Fruit fly (Drosophila melanogaster) whole organism, embryonic: ENCODE data around the gene Npc2g.

Source experiments
- Atf6 ChIP-seq: fragments of 200-800 bp; sonication (Bioruptor generic); IDR thresholded peaks from 2 replicates; pipeline ENCODE4 v1.3.6; 2022; ENCODE audit warnings: missing biosample characterization, missing genetic modification characterization
- B-H1 ChIP-seq: fragments of 200-800 bp; sonication (Bioruptor generic); IDR thresholded peaks from 3 replicates; pipeline ENCODE4 v1.3.6; 2022; ENCODE audit warnings: missing biosample characterization, missing genetic modification characterization
- BEAF-32 ChIP-seq: fragments of 200-800 bp; sonication (Bioruptor generic); optimal IDR thresholded peaks from 3 replicates; lab custom pipeline; 2017; ENCODE audit warnings: missing biosample characterization, missing genetic modification characterization, mild to moderate bottlenecking, moderate library complexity, missing genetic modification reagents
- CG10147 ChIP-seq: fragments of 200-800 bp; sonication (Bioruptor generic); optimal IDR thresholded peaks from 2 replicates; lab custom pipeline; 2019; ENCODE audit warnings: missing biosample characterization, mild to moderate bottlenecking, missing genetic modification characterization, moderate library complexity
- CG10209 ChIP-seq: fragments of 200-800 bp; sonication (Bioruptor generic); optimal IDR thresholded peaks from 3 replicates; lab custom pipeline; 2017; ENCODE audit warnings: missing biosample characterization, mild to moderate bottlenecking, missing genetic modification characterization, missing genetic modification reagents
- CG10543 ChIP-seq: fragments of 200-800 bp; sonication (Bioruptor generic); optimal IDR thresholded peaks from 3 replicates; lab custom pipeline; 2017; ENCODE audit warnings: missing biosample characterization, mild to moderate bottlenecking, missing genetic modification characterization, moderate library complexity
- CG12236 ChIP-seq: fragments of 200-800 bp; sonication (Bioruptor generic); optimal IDR thresholded peaks from 2 replicates; lab custom pipeline; 2016; ENCODE audit warnings: missing biosample characterization, missing genetic modification characterization
- CG13624 ChIP-seq: fragments of 200-800 bp; sonication (Bioruptor generic); optimal IDR thresholded peaks from 2 replicates; lab custom pipeline; 2016; ENCODE audit warnings: missing biosample characterization, missing genetic modification characterization
- CG16863 ChIP-seq: fragments of 200-800 bp; sonication (Bioruptor generic); optimal IDR thresholded peaks from 3 replicates; lab custom pipeline; 2016; ENCODE audit warnings: missing biosample characterization, missing genetic modification characterization
- CG17802 ChIP-seq: fragments of 200-800 bp; sonication (Bioruptor generic); optimal IDR thresholded peaks from 2 replicates; lab custom pipeline; 2018; ENCODE audit warnings: missing biosample characterization, mild to moderate bottlenecking, missing genetic modification characterization, moderate library complexity
- CG2129 ChIP-seq: fragments of 200-800 bp; sonication (Bioruptor generic); IDR thresholded peaks from 2 replicates; pipeline ENCODE4 v1.3.6; 2022; ENCODE audit warnings: missing biosample characterization, missing genetic modification characterization; ENCODE audit not compliant: partially characterized antibody
- CG3281 ChIP-seq: fragments of 200-800 bp; sonication (Bioruptor generic); optimal IDR thresholded peaks from 3 replicates; lab custom pipeline; 2017; ENCODE audit warnings: missing biosample characterization, mild to moderate bottlenecking, missing genetic modification characterization
- CG34422 ChIP-seq: fragments of 200-800 bp; sonication (Bioruptor generic); IDR thresholded peaks from 3 replicates; pipeline ENCODE4 v1.3.6; 2022; ENCODE audit warnings: missing biosample characterization, missing genetic modification characterization
- CG4820 ChIP-seq: fragments of 200-800 bp; sonication (Bioruptor generic); optimal IDR thresholded peaks from 3 replicates; lab custom pipeline; 2016; ENCODE audit warnings: missing biosample characterization, missing genetic modification characterization
- CG4854 ChIP-seq: fragments of 200-800 bp; sonication (Bioruptor generic); optimal IDR thresholded peaks from 2 replicates; lab custom pipeline; 2016; ENCODE audit warnings: missing biosample characterization, missing genetic modification characterization, inconsistent platforms
- CG5953 ChIP-seq: fragments of 200-800 bp; sonication (Bioruptor generic); IDR thresholded peaks from 2 replicates; pipeline ENCODE4 v1.3.6; 2022; ENCODE audit warnings: missing biosample characterization, missing genetic modification characterization
- CG8388 ChIP-seq: fragments of 200-800 bp; sonication (Bioruptor generic); optimal IDR thresholded peaks from 2 replicates; lab custom pipeline; 2019; ENCODE audit warnings: missing biosample characterization, mild to moderate bottlenecking, missing genetic modification characterization, moderate library complexity
- CG9215 ChIP-seq: fragments of 200-800 bp; sonication (Bioruptor generic); IDR thresholded peaks from 2 replicates; pipeline ENCODE4 v1.3.6; 2022; ENCODE audit warnings: missing biosample characterization, missing genetic modification characterization
- Chrac-16 ChIP-seq: fragments of 200-800 bp; sonication (Bioruptor generic); optimal IDR thresholded peaks from 3 replicates; lab custom pipeline; 2016; ENCODE audit warnings: missing biosample characterization, missing genetic modification characterization
- D19A ChIP-seq: fragments of 200-800 bp; optimal IDR thresholded peaks from 3 replicates; lab custom pipeline; 2019; ENCODE audit warnings: missing biosample characterization, mild to moderate bottlenecking, missing genetic modification characterization, moderate library complexity
- Deaf1 ChIP-seq: fragments of 200-800 bp; optimal IDR thresholded peaks from 3 replicates; lab custom pipeline; 2019; ENCODE audit warnings: missing biosample characterization, mild to moderate bottlenecking, missing genetic modification characterization, moderate library complexity
- Dfd ChIP-seq, 2 experiments: fragments of >200 bp; optimal IDR thresholded peaks; 2 replicates each; lab custom pipeline; 2017; ENCODE audit warnings: missing biosample characterization in 2 of 2, missing genetic modification characterization in 2 of 2
- Ets65A ChIP-seq: fragments of 200-800 bp; sonication (Bioruptor generic); peaks from one replicate; lab custom pipeline; 2016; ENCODE audit warnings: missing biosample characterization, missing genetic modification characterization
- H15 ChIP-seq: fragments of 200-800 bp; sonication (Bioruptor generic); IDR thresholded peaks from 3 replicates; pipeline ENCODE4 v1.3.6; 2022; ENCODE audit warnings: missing biosample characterization, missing genetic modification characterization
- H2.0 ChIP-seq: fragments of 200-800 bp; sonication (Bioruptor generic); IDR thresholded peaks from 2 replicates; pipeline ENCODE4 v1.3.6; 2022; ENCODE audit warnings: missing biosample characterization, missing genetic modification characterization
- Lhr ChIP-seq: fragments of 200-800 bp; sonication (Bioruptor generic); optimal IDR thresholded peaks from 3 replicates; lab custom pipeline; 2017; ENCODE audit warnings: mild to moderate bottlenecking, missing biosample characterization, missing genetic modification reagents, missing genetic modification characterization
- Lpt ChIP-seq: fragments of >200 bp; optimal IDR thresholded peaks from 2 replicates; lab custom pipeline; 2018; ENCODE audit warnings: missing biosample characterization, missing genetic modification characterization
- Meics ChIP-seq: fragments of 200-800 bp; sonication (Bioruptor generic); optimal IDR thresholded peaks from 2 replicates; lab custom pipeline; 2017; ENCODE audit warnings: missing biosample characterization, mild to moderate bottlenecking, missing genetic modification characterization
- Mes4 ChIP-seq: fragments of 200-800 bp; sonication (Bioruptor generic); optimal IDR thresholded peaks from 2 replicates; lab custom pipeline; 2016; ENCODE audit warnings: missing biosample characterization, missing genetic modification characterization
- Nf-YA ChIP-seq: fragments of 200-800 bp; sonication (Bioruptor generic); IDR thresholded peaks from 2 replicates; pipeline ENCODE4 v1.3.6; 2022; ENCODE audit warnings: missing biosample characterization, missing genetic modification characterization
- Sin3A ChIP-seq: fragments of >200 bp; optimal IDR thresholded peaks from 2 replicates; lab custom pipeline; 2018
- TFAM ChIP-seq: fragments of 200-800 bp; sonication (Bioruptor generic); optimal IDR thresholded peaks from 2 replicates; lab custom pipeline; 2017; ENCODE audit warnings: missing biosample characterization, missing genetic modification characterization, inconsistent platforms
- Tbp ChIP-seq: fragments of >200 bp; optimal IDR thresholded peaks from 2 replicates; lab custom pipeline; 2018; ENCODE audit warnings: missing biosample characterization, missing genetic modification characterization
- abd-A ChIP-seq: fragments of 200-800 bp; sonication (Bioruptor generic); optimal IDR thresholded peaks from 3 replicates; lab custom pipeline; 2019; ENCODE audit warnings: missing biosample characterization, mild to moderate bottlenecking, missing genetic modification characterization, moderate library complexity
- bowl ChIP-seq: fragments of 200-800 bp; sonication (Bioruptor generic); IDR thresholded peaks from 2 replicates; pipeline ENCODE4 v1.3.6; 2022; ENCODE audit warnings: missing biosample characterization, missing genetic modification characterization
- cad ChIP-seq: fragments of >200 bp; optimal IDR thresholded peaks from 2 replicates; lab custom pipeline; 2017; ENCODE audit warnings: missing biosample characterization, missing genetic modification characterization
- cg ChIP-seq: fragments of 200-800 bp; sonication (Bioruptor generic); optimal IDR thresholded peaks from 3 replicates; lab custom pipeline; 2019; ENCODE audit warnings: missing biosample characterization, mild to moderate bottlenecking, missing genetic modification characterization, moderate library complexity
- crp ChIP-seq, 2 experiments: fragments of 200-800 bp; sonication (Bioruptor generic); optimal IDR thresholded peaks; 2 replicates in 1 of 2; 3 replicates in 1 of 2; lab custom pipeline; 2017; ENCODE audit warnings: missing biosample characterization in 2 of 2, missing genetic modification characterization in 2 of 2, mild to moderate bottlenecking in 1 of 2, moderate library complexity in 1 of 2
- dpn ChIP-seq, 2 experiments: fragments of 200-800 bp; sonication (Bioruptor generic); optimal IDR thresholded peaks; 3 replicates each; lab custom pipeline; 2016; ENCODE audit warnings: missing biosample characterization in 2 of 2, missing genetic modification characterization in 2 of 2
- ems ChIP-seq: fragments of 200-800 bp; sonication (Bioruptor generic); optimal IDR thresholded peaks from 3 replicates; lab custom pipeline; 2016; ENCODE audit warnings: missing biosample characterization, missing genetic modification characterization
- ewg ChIP-seq: fragments of 200-800 bp; sonication (Bioruptor generic); optimal IDR thresholded peaks from 3 replicates; lab custom pipeline; 2017; ENCODE audit warnings: mild to moderate bottlenecking, missing biosample characterization, missing genetic modification reagents, missing genetic modification characterization
- gce ChIP-seq: fragments of 200-800 bp; sonication (Bioruptor generic); IDR thresholded peaks from 3 replicates; pipeline ENCODE4 v1.3.6; 2022; ENCODE audit warnings: missing biosample characterization, missing genetic modification characterization
- ind ChIP-seq: fragments of 200-800 bp; sonication (Bioruptor generic); optimal IDR thresholded peaks from 3 replicates; lab custom pipeline; 2016; ENCODE audit warnings: missing biosample characterization, missing genetic modification characterization
- jumu ChIP-seq: fragments of 200-800 bp; sonication (Bioruptor generic); optimal IDR thresholded peaks from 3 replicates; lab custom pipeline; 2016; ENCODE audit warnings: missing biosample characterization, missing genetic modification characterization
- otp ChIP-seq: fragments of 200-800 bp; sonication (Bioruptor generic); IDR thresholded peaks from 3 replicates; pipeline ENCODE4, ENCODE4 v1.3.6; 2022; ENCODE audit warnings: missing biosample characterization, missing genetic modification characterization
- pita ChIP-seq: fragments of 200-800 bp; sonication (Bioruptor generic); optimal IDR thresholded peaks from 2 replicates; lab custom pipeline; 2017; ENCODE audit warnings: missing biosample characterization, mild to moderate bottlenecking, missing genetic modification characterization
- psq ChIP-seq: fragments of 200-800 bp; sonication (Bioruptor generic); optimal IDR thresholded peaks from 2 replicates; lab custom pipeline; 2017; ENCODE audit warnings: missing biosample characterization, missing genetic modification characterization
- repo ChIP-seq: fragments of 200-800 bp; sonication (Bioruptor generic); optimal IDR thresholded peaks from 2 replicates; lab custom pipeline; 2016; ENCODE audit warnings: missing biosample characterization, missing genetic modification characterization
- sd ChIP-seq: fragments of 200-800 bp; sonication (Bioruptor generic); optimal IDR thresholded peaks from 3 replicates; lab custom pipeline; 2018; ENCODE audit warnings: missing biosample characterization, mild to moderate bottlenecking, missing genetic modification characterization, moderate library complexity
- sens ChIP-seq: fragments of 200-800 bp; sonication (Bioruptor generic); peaks from one replicate; lab custom pipeline; 2016; ENCODE audit warnings: missing biosample characterization, missing genetic modification characterization
- so ChIP-seq: fragments of 200-800 bp; sonication (Bioruptor generic); IDR thresholded peaks from 3 replicates; pipeline ENCODE4 v1.3.6; 2022; ENCODE audit warnings: missing biosample characterization, missing genetic modification characterization
- tna ChIP-seq: fragments of 200-800 bp; sonication (Bioruptor generic); IDR thresholded peaks from 2 replicates; pipeline ENCODE4 v1.3.6; 2022; ENCODE audit warnings: missing biosample characterization, missing genetic modification characterization; ENCODE audit not compliant: partially characterized antibody
- usp ChIP-seq: fragments of >200 bp; optimal IDR thresholded peaks from 2 replicates; lab custom pipeline; 2017; ENCODE audit warnings: missing biosample characterization, missing genetic modification characterization
- z ChIP-seq: fragments of 200-800 bp; sonication (Bioruptor generic); IDR thresholded peaks from 3 replicates; pipeline ENCODE4 v1.3.6; 2022; ENCODE audit warnings: missing biosample characterization, missing genetic modification characterization

Gene Npc2g

dm6 chr3R:30709270-30709669 is 35.8 kb downstream of the Npc2g start (continued):
- TF ChIP-seq CG16863 (GFP tag; lab: Kevin White, UChicago) (no peak), CG34422 (GFP tag; lab: Robert Waterston, UW) (no peak), CG10543 (GFP tag; lab: Kevin White, UChicago) (no peak), sens (peak; percentile 74), Deaf1 (no peak), ewg (GFP tag; lab: Kevin White, UChicago) (no peak), CG4820 (GFP tag; lab: Kevin White, UChicago) (peak; percentile 3), sd (tag; lab: Kevin White, UChicago) (no peak), CG2129 (no peak), usp (GFP tag; lab: Kevin White, UChicago) (no peak), dpn (GFP tag; optimal IDR thresholded peaks at IDR 0.05; lab: Kevin White, UChicago) (no peak), Atf6 (GFP tag; lab: Robert Waterston, UW) (no peak), CG12236 (no peak), so (no peak), B-H1 (GFP tag; lab: Robert Waterston, UW) (no peak), jumu (GFP tag; lab: Kevin White, UChicago) (no peak), Sin3A (lab: Kevin White, UChicago) (no peak), CG17802 (tag; lab: Kevin White, UChicago) (no peak), Meics (peak; percentile 23), TFAM (GFP tag; lab: Kevin White, UChicago) (no peak), ind (GFP tag; lab: Kevin White, UChicago) (no peak), cad (GFP tag; lab: Kevin White, UChicago) (no peak), pita (no peak), CG3281 (peak; percentile 6), bowl (GFP tag; lab: Robert Waterston, UW) (no peak), BEAF-32 (GFP tag; lab: Kevin White, UChicago) (no peak), H2.0 (GFP tag; lab: Robert Waterston, UW) (0 out of 2 replicates have a peak, but pooled peaks have one; percentile 29), repo (no peak), otp (GFP tag; lab: Robert Waterston, UW) (no peak), CG5953 (GFP tag; lab: Robert Waterston, UW) (no peak), H15 (GFP tag; lab: Robert Waterston, UW) (no peak), gce (GFP tag; lab: Robert Waterston, UW) (no peak), psq (GFP tag; lab: Kevin White, UChicago) (no peak), Ets65A (GFP tag; lab: Kevin White, UChicago) (peak; percentile 77), Nf-YA (GFP tag; lab: Robert Waterston, UW) (no peak), ems (no peak), CG10147 (GFP tag; lab: Kevin White, UChicago) (no peak), Lpt (GFP tag; lab: Kevin White, UChicago) (no peak), Mes4 (no peak), Tbp (GFP tag; lab: Kevin White, UChicago) (no peak), crp (GFP tag; optimal IDR thresholded peaks at IDR 0.05; lab: Kevin White, UChicago) (no peak), CG9215 (no peak), cg (GFP tag; lab: Kevin White, UChicago) (no peak), abd-A (tag; lab: Kevin White, UChicago) (no peak), Lhr (GFP tag; lab: Kevin White, UChicago) (no peak), tna (GFP tag; lab: Robert Waterston, UW) (no peak), Dfd (GFP tag; optimal IDR thresholded peaks at IDR 0.05; lab: Kevin White, UChicago) (no peak), CG4854 (no peak), CG13624 (GFP tag; lab: Kevin White, UChicago) (no peak), CG10209 (GFP tag; lab: Kevin White, UChicago) (no peak), CG8388 (no peak), D19A (tag; lab: Kevin White, UChicago) (no peak), Chrac-16 (GFP tag; lab: Kevin White, UChicago) (peak; percentile 11), z (no peak)
